Worm (Caenorhabditis elegans) whole organism, L2 larva: ENCODE data around the gene dcaf-1.
A peak's percentile ranks its signal among the peaks of the same experiment; 100 is the strongest.

Experiments
- C34F6.9 ChIP-seq: fragments of 150-350 bp; optimal IDR thresholded peaks from 2 replicates; lab custom pipeline; 2014; ENCODE audit warnings: missing biosample characterization, missing genetic modification characterization
- ZK546.5 ChIP-seq: sonication (generic microtip); optimal IDR thresholded peaks from 2 replicates; lab custom pipeline; 2017; ENCODE audit warnings: missing biosample characterization, missing genetic modification characterization
- alr-1 ChIP-seq: fragments of 150-350 bp; optimal IDR thresholded peaks from 2 replicates; lab custom pipeline; 2014; ENCODE audit warnings: missing biosample characterization, missing genetic modification characterization
- aly-2 ChIP-seq: fragments of 150-350 bp; optimal IDR thresholded peaks from 2 replicates; lab custom pipeline; 2014; ENCODE audit warnings: missing biosample characterization, missing genetic modification characterization
- ama-1 ChIP-seq: fragments of 150-350 bp; optimal IDR thresholded peaks from 2 replicates; lab custom pipeline; 2018; ENCODE audit warnings: inconsistent platforms
- blmp-1 ChIP-seq: sonication (generic microtip); optimal IDR thresholded peaks from 2 replicates; lab custom pipeline; 2017; ENCODE audit warnings: missing genetic modification characterization, mild to moderate bottlenecking, missing compliant biosample characterization, antibody characterized with exemption, moderate library complexity; ENCODE audit not compliant: insufficient read depth
- ceh-16 ChIP-seq: fragments of 150-350 bp; optimal IDR thresholded peaks from 2 replicates; lab custom pipeline; 2014; ENCODE audit warnings: missing biosample characterization, missing genetic modification characterization
- ceh-82 ChIP-seq: fragments of 150-350 bp; optimal IDR thresholded peaks from 2 replicates; lab custom pipeline; 2014; ENCODE audit warnings: missing biosample characterization, missing genetic modification characterization
- crh-2 ChIP-seq: sonication (generic microtip); optimal IDR thresholded peaks from 2 replicates; lab custom pipeline; 2017; ENCODE audit warnings: missing biosample characterization, missing genetic modification characterization
- dmd-4 ChIP-seq: sonication (generic microtip); optimal IDR thresholded peaks from 2 replicates; lab custom pipeline; 2017; ENCODE audit warnings: missing biosample characterization, missing genetic modification characterization
- egl-27 ChIP-seq: sonication (generic microtip); optimal IDR thresholded peaks from 3 replicates; lab custom pipeline; 2017; ENCODE audit warnings: missing biosample characterization, missing genetic modification reagents, missing genetic modification characterization
- elt-3 ChIP-seq: sonication (generic microtip); optimal IDR thresholded peaks from 2 replicates; lab custom pipeline; 2017; ENCODE audit warnings: missing biosample characterization, missing genetic modification characterization
- fos-1 ChIP-seq: fragments of 150-350 bp; optimal IDR thresholded peaks from 2 replicates; lab custom pipeline; 2014; ENCODE audit warnings: missing biosample characterization, missing genetic modification characterization
- gmeb-1 ChIP-seq: fragments of 150-350 bp; optimal IDR thresholded peaks from 2 replicates; lab custom pipeline; 2014; ENCODE audit warnings: missing biosample characterization, missing genetic modification characterization
- lin-11 ChIP-seq: fragments of 150-350 bp; sonication (generic microtip); optimal IDR thresholded peaks from 2 replicates; lab custom pipeline; 2014; ENCODE audit warnings: missing biosample characterization, missing genetic modification characterization, inconsistent platforms, mixed read lengths
- lin-13 ChIP-seq: fragments of 150-350 bp; optimal IDR thresholded peaks from 2 replicates; lab custom pipeline; 2014; ENCODE audit warnings: missing biosample characterization, missing genetic modification reagents, missing genetic modification characterization
- lsy-2 ChIP-seq, 2 experiments: fragments of 150-350 bp in 1 of 2; sonication (generic microtip) in 1 of 2; optimal IDR thresholded peaks; 2 replicates each; lab custom pipeline; 2014 to 2017; ENCODE audit warnings: missing biosample characterization in 2 of 2, missing genetic modification characterization in 2 of 2
- mab-5 ChIP-seq: fragments of 150-350 bp; optimal IDR thresholded peaks from 2 replicates; lab custom pipeline; 2014; ENCODE audit warnings: missing biosample characterization, missing genetic modification characterization
- mbf-1 ChIP-seq: sonication (generic microtip); optimal IDR thresholded peaks from 2 replicates; lab custom pipeline; 2017; ENCODE audit warnings: missing biosample characterization, missing genetic modification characterization
- mdl-1 ChIP-seq, 2 experiments: fragments of 150-350 bp in 1 of 2; sonication (generic microtip) in 1 of 2; optimal IDR thresholded peaks; 2 replicates each; lab custom pipeline; 2017; ENCODE audit warnings: missing biosample characterization in 2 of 2, missing genetic modification characterization in 2 of 2
- nhr-10 ChIP-seq: sonication (generic microtip); optimal IDR thresholded peaks from 2 replicates; lab custom pipeline; 2017; ENCODE audit warnings: missing biosample characterization, missing genetic modification characterization
- nhr-12 ChIP-seq: fragments of 150-350 bp; optimal IDR thresholded peaks from 2 replicates; lab custom pipeline; 2014; ENCODE audit warnings: missing biosample characterization, missing genetic modification characterization
- nhr-129 ChIP-seq: fragments of 150-350 bp; optimal IDR thresholded peaks from 2 replicates; lab custom pipeline; 2014; ENCODE audit warnings: missing biosample characterization, missing genetic modification characterization
- nhr-21 ChIP-seq: fragments of 150-350 bp; optimal IDR thresholded peaks from 2 replicates; lab custom pipeline; 2014; ENCODE audit warnings: missing biosample characterization, missing genetic modification characterization
- nhr-6 ChIP-seq: fragments of 150-350 bp; optimal IDR thresholded peaks from 2 replicates; lab custom pipeline; 2014; ENCODE audit warnings: missing biosample characterization, missing genetic modification characterization
- nhr-77 ChIP-seq: fragments of 150-350 bp; optimal IDR thresholded peaks from 2 replicates; lab custom pipeline; 2014; ENCODE audit warnings: missing biosample characterization, missing genetic modification characterization
- peb-1 ChIP-seq: fragments of 150-350 bp; optimal IDR thresholded peaks from 2 replicates; lab custom pipeline; 2014; ENCODE audit warnings: missing biosample characterization, missing genetic modification characterization
- sem-4 ChIP-seq: fragments of 150-350 bp; optimal IDR thresholded peaks from 2 replicates; lab custom pipeline; 2014; ENCODE audit warnings: missing biosample characterization, missing genetic modification reagents, missing genetic modification characterization
- skn-1 ChIP-seq: sonication (generic microtip); optimal IDR thresholded peaks from 2 replicates; lab custom pipeline; 2017; ENCODE audit warnings: missing biosample characterization, missing genetic modification characterization
- sma-3 ChIP-seq: sonication (generic microtip); optimal IDR thresholded peaks from 2 replicates; lab custom pipeline; 2016; ENCODE audit warnings: missing genetic modification reagents, missing genetic modification characterization, missing compliant biosample characterization
- sma-9 ChIP-seq, 2 experiments: fragments of 150-350 bp in 1 of 2; sonication (generic microtip) in 1 of 2; optimal IDR thresholded peaks; 2 replicates each; lab custom pipeline; 2014 to 2016; ENCODE audit warnings: missing genetic modification characterization in 2 of 2, mild to moderate bottlenecking in 1 of 2, missing biosample characterization in 1 of 2, missing compliant biosample characterization in 1 of 2, missing genetic modification reagents in 1 of 2, moderate library complexity in 1 of 2
- snpc-4 ChIP-seq: fragments of 150-350 bp; optimal IDR thresholded peaks from 2 replicates; lab custom pipeline; 2014; ENCODE audit warnings: missing biosample characterization, missing genetic modification characterization
- unc-39 ChIP-seq: fragments of 150-350 bp; optimal IDR thresholded peaks from 2 replicates; lab custom pipeline; 2014; ENCODE audit warnings: missing biosample characterization, missing genetic modification characterization
- unc-55 ChIP-seq: fragments of 150-350 bp; sonication (generic microtip); optimal IDR thresholded peaks from 3 replicates; lab custom pipeline; 2014; ENCODE audit warnings: missing biosample characterization, missing genetic modification reagents, missing genetic modification characterization
- unc-62 ChIP-seq: fragments of 150-350 bp; optimal IDR thresholded peaks from 2 replicates; lab custom pipeline; 2014; ENCODE audit warnings: missing biosample characterization, missing genetic modification reagents, missing genetic modification characterization
- zag-1 ChIP-seq: fragments of 150-350 bp; optimal IDR thresholded peaks from 2 replicates; lab custom pipeline; 2014; ENCODE audit warnings: missing biosample characterization, missing genetic modification characterization
- ztf-1 ChIP-seq: fragments of 200-800 bp; sonication (Bioruptor generic); conservative IDR thresholded peaks from 2 replicates; pipeline ENCODE4 v1.3.6; 2022; ENCODE audit warnings: missing genetic modification characterization, missing compliant biosample characterization
- ztf-11 ChIP-seq: sonication (generic microtip); optimal IDR thresholded peaks from 2 replicates; lab custom pipeline; 2017; ENCODE audit warnings: missing biosample characterization, missing genetic modification characterization
- ztf-4 ChIP-seq: fragments of 150-350 bp; optimal IDR thresholded peaks from 2 replicates; lab custom pipeline; 2014; ENCODE audit warnings: missing biosample characterization, missing genetic modification characterization

Gene dcaf-1

ce11 chrIV:9683433-9683832 is 23.1 kb downstream of the dcaf-1 start, which contains the start of the genes htas-1 and ZK1251.3:
TSS of gene htas-1 (minus strand) at chrIV:9683533.
TSS of gene ZK1251.3 (plus strand) at chrIV:9683658.
- TF ChIP-seq unc-39 (no peak), lin-11 (tag; lab: Kevin White, UChicago) (no peak), nhr-12 (tag; lab: Kevin White, UChicago) (no peak), ama-1 (lab: Kevin White, UChicago) (no peak), unc-62 (GFP tag; lab: Kevin White, UChicago) (no peak), lin-13 (no peak), zag-1 (tag; lab: Kevin White, UChicago) (no peak), elt-3 (tag; lab: Kevin White, UChicago) (no peak), ceh-16 (tag; lab: Kevin White, UChicago) (no peak), nhr-6 (tag; lab: Kevin White, UChicago) (no peak), mab-5 (tag; lab: Kevin White, UChicago) (no peak), ceh-82 (tag; lab: Kevin White, UChicago) (no peak), alr-1 (tag; lab: Kevin White, UChicago) (no peak), snpc-4 (tag; lab: Kevin White, UChicago) (no peak), dmd-4 (tag; lab: Kevin White, UChicago) (no peak), peb-1 (no peak), sem-4 (tag; lab: Kevin White, UChicago) (no peak), ztf-1 (GFP tag; lab: Robert Waterston, UW) (no peak), lsy-2 (tag; optimal IDR thresholded peaks at IDR 0.05; lab: Kevin White, UChicago) (no peak)

DNA sequence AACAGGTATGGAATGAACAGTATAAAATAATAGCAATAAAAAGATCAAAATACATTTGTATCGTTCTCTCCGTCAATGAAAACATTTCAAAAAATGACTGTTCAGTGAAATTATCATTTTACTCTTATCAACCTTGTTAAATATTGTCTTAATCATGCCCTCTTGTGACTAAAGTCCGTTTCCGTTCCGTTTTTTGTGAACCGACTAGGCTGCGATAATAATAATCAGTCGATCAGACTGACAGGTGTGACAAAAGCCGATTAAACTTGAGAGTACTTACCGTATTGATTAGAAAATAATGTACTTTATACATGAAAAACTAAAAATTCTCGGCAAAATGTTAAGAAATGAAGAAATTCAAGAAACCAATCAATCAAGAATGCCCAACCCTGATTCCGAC is 24.0 kb downstream of the dcaf-1 start, which contains the start of gene ins-7:
Gene ins-7, minus strand, starts transcription at position 332 of the 400 bp plus-strand sequence.
- TF ChIP-seq fos-1 (tag; lab: Kevin White, UChicago) = peak; percentile 65
- TF ChIP-seq sma-9 (GFP tag; optimal IDR thresholded peaks at IDR 0.05; lab: Kevin White, UChicago) = peak; percentile 21
- no peak for TF ChIP-seq sma-9 (tag; optimal IDR thresholded peaks at IDR 0.05; lab: Kevin White, UChicago)
- no peak for TF ChIP-seq lsy-2 (tag; optimal IDR thresholded peaks at IDR 0.05; lab: Kevin White, UChicago)
- no peak for TF ChIP-seq nhr-10 (tag; lab: Kevin White, UChicago)
- no peak for TF ChIP-seq gmeb-1 (tag; lab: Kevin White, UChicago)
- no peak for TF ChIP-seq unc-39

ce11 chrIV:9680841-9681240 is 25.7 kb downstream of the dcaf-1 start, which contains the start of gene ins-8:
TSS of gene ins-8 (minus strand) at chrIV:9680941.
- TF ChIP-seq snpc-4 (tag; lab: Kevin White, UChicago) = no peak
- TF ChIP-seq, all 48 proteins: peak for 0

- no peak for TF ChIP-seq ama-1 (lab: Kevin White, UChicago)
- TF ChIP-seq aly-2 (tag; lab: Kevin White, UChicago) = no peak
- no peak for TF ChIP-seq fos-1 (tag; lab: Kevin White, UChicago)
- TF ChIP-seq dmd-4 (tag; lab: Kevin White, UChicago) = no peak
- no peak for TF ChIP-seq ztf-11 (tag; lab: Kevin White, UChicago)
- TF ChIP-seq peb-1 = no peak
These were observed 27.2 kb downstream of the dcaf-1 start for ce11 chrIV:9679296-9679695.

DNA sequence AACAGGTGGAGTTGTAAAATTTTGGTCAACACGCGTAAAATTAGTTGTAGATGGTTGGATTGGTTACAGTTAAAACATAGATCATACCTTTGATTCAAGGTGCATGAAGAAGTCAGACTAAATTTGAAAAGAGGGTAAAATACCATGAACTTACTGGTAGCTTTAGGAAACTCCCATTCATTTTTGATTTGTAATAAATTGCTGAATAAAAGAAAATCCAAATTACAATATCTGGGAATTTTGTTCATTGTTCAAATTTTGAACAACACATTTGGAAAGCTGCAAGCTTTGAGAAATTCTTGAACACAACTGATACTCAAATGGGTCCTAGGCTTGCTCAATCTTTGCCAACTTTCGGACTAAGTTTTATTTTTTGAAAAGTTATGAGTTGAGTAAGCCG is 28.5 kb downstream of the dcaf-1 start:
- no peak for TF ChIP-seq egl-27 (tag; lab: Kevin White, UChicago)
- TF ChIP-seq nhr-129 = no peak
- TF ChIP-seq lin-13 = no peak
- TF ChIP-seq ceh-16 (tag; lab: Kevin White, UChicago) = no peak
- TF ChIP-seq ZK546.5 (tag; lab: Kevin White, UChicago) = no peak
- no peak for TF ChIP-seq nhr-77

DNA sequence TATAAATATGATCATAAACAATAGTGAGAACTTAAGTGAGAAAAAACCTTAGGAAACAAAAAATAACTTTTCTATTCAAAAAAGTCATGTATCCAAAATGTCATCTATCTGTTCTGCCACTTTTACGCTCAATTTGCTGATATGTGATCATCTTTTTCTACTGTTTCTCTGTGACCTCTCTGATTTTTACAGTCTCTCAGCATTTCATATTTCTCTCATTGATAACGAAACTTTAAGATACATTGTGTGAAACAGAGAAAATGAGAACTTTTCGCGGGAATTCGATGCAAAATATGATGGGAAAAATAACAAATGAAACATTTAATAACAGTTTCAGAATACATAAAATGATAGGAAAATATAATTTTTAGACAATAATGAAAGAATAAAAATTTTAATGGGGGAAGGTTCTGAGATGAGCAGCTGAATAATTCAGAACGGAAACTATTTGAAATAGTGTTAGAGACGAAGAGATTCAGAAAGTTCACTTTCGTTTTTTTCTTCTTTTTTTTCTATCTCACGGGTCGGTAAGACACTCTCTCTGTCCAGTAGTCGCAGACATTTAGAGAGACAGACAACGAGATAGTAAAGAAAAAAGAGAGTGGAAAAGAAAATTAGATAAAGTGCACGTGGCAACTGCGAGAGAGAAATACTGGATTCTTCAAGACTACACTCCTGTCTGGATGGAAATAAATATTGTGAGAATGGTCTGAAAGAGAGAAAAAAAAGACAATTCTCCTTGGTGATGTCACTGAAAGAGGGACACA is 29.1 kb downstream of the dcaf-1 start:
- peak; percentile 14 to 79 for TF ChIP-seq lsy-2 (tag; optimal IDR thresholded peaks at IDR 0.05; lab: Kevin White, UChicago)
- TF ChIP-seq mab-5 (tag; lab: Kevin White, UChicago) = peak; percentile 3
- TF ChIP-seq mdl-1 (tag; optimal IDR thresholded peaks at IDR 0.05; lab: Kevin White, UChicago) = peak; percentile 92 to 99
- peak; percentile 73 for TF ChIP-seq unc-55 (GFP tag; lab: Kevin White, UChicago)
- TF ChIP-seq C34F6.9 = peak; percentile 89
- peak; percentile 92 for TF ChIP-seq blmp-1 (tag; lab: Kevin White, UChicago)
- peak; percentile 49 for TF ChIP-seq sma-3
- peak; percentile 67 for TF ChIP-seq nhr-21 (tag; lab: Kevin White, UChicago)
- no peak for TF ChIP-seq skn-1 (tag; lab: Kevin White, UChicago)
- TF ChIP-seq sma-9 (GFP tag; optimal IDR thresholded peaks at IDR 0.05; lab: Kevin White, UChicago) = peak; percentile 94
- no peak for TF ChIP-seq sma-9 (tag; optimal IDR thresholded peaks at IDR 0.05; lab: Kevin White, UChicago)
- TF ChIP-seq fos-1 (tag; lab: Kevin White, UChicago) = peak; percentile 51
- peak; percentile 51 for TF ChIP-seq zag-1 (tag; lab: Kevin White, UChicago)
- TF ChIP-seq nhr-129 = peak; percentile 72
- TF ChIP-seq mbf-1 = no peak
- no peak for TF ChIP-seq gmeb-1 (tag; lab: Kevin White, UChicago)
- peak; percentile 32 for TF ChIP-seq lin-13
- peak; percentile 43 for TF ChIP-seq snpc-4 (tag; lab: Kevin White, UChicago)
- no peak for TF ChIP-seq ztf-4 (tag; lab: Kevin White, UChicago)
- no peak for TF ChIP-seq ama-1 (lab: Kevin White, UChicago)
- peak; percentile 96 for TF ChIP-seq crh-2
- TF ChIP-seq nhr-6 (tag; lab: Kevin White, UChicago) = peak; percentile 53
